Worm (Caenorhabditis elegans): ENCODE results near the gene F49F1.2.
"Not testable (repeated sequence)": the region's sequence is repeated elsewhere in the genome, so short reads cannot be mapped to it uniquely, and the experiment has no call there.

Gene F49F1.2

DNA sequence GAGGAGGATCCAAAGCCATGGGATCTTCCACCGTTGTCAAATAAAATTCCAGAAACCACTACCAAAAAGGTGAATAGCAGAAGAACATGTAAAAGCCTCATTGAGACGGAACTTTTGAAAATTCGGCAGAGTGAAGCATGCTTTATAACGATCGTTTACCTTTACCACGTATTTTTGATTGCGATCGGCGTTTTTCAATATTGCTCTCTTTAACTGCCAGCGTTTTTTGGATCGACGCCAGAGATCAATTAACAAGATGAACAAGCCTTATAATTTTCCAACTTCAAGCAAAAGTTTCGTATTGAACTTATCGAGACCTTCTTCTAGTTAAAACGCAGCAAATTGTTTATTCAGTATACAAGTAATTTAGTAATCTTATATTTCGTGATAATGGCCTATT lies 23.3 kb downstream of the F49F1.2 start, which contains the start of gene F49F1.10:
TSS of gene F49F1.10 (minus strand) at position 101 of the 400 bp plus-strand sequence.
- TF ChIP-seq cog-1 (tag; optimal IDR thresholded peaks at IDR 0.05) (no peak), ref-1 (GFP tag; conservative IDR thresholded peaks at IDR 0.05) (no peak), ztf-29 (GFP tag; IDR thresholded peaks at IDR 0.05) (no peak), klf-2 (GFP tag; conservative IDR thresholded peaks at IDR 0.05) (no peak), tab-1 (GFP tag; IDR thresholded peaks at IDR 0.05) (no peak), flt-1 (GFP tag; IDR thresholded peaks at IDR 0.05) (no peak)

DNA sequence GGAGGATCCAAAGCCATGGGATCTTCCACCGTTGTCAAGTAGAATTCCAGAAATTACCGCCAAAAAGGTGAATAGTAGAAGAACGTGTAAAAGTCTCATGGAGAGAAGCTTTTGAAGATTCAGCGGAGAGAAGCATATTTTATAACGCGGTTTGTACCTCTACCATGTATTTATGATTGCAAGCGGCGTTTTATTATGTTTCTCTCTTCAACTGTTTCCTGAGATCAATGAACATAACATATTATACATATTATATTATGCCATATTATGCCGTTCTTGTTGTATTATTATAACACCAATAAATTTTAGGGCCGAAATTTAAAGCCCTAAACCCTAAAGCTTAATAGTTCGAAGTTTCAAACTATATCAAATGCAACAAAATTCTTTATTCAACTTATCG lies 24.5 kb downstream of the F49F1.2 start, which contains the start of gene F49F1.18:
TSS of gene F49F1.18 (minus strand) at position 101 of the 400 bp plus-strand sequence.
- TF ChIP-seq ztf-23 (GFP tag; IDR thresholded peaks at IDR 0.05) (no peak), tab-1 (GFP tag; IDR thresholded peaks at IDR 0.05) (no peak), klf-2 (GFP tag; conservative IDR thresholded peaks at IDR 0.05) (no peak), ztf-29 (GFP tag; IDR thresholded peaks at IDR 0.05) (no peak), flt-1 (GFP tag; IDR thresholded peaks at IDR 0.05) (no peak), ref-1 (GFP tag; conservative IDR thresholded peaks at IDR 0.05) (no peak), cog-1 (tag; optimal IDR thresholded peaks at IDR 0.05) (no peak), med-1 (GFP tag; optimal IDR thresholded peaks at IDR 0.05; ENCODE audit: insufficient read depth) (no peak), T22C8.4 (GFP tag; IDR thresholded peaks at IDR 0.05) (no peak)

DNA sequence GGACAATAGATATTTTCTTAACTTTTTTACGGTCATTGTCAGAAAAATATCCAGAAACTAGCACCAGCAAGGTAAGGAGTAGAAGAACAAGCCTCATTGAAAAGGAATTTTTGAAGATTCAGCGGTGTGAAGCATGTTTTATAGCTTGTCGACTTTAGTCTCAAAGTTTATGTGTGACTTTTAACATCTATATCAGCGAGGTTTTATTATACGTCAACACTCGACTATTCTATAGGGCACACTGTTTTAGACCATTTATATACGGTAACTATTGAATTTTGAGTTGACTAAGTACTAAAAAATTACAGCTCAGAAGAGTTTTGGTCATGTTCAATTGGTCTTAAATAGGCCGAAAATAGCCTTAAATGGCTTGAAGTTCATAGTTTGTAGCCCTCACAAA lies 25.6 kb downstream of the F49F1.2 start, which contains the start of gene F49F1.11:
TSS of gene F49F1.11 (minus strand) at position 101 of the 400 bp plus-strand sequence.
- TF ChIP-seq med-1 (GFP tag; optimal IDR thresholded peaks at IDR 0.05; ENCODE audit: insufficient read depth) (no peak), flt-1 (GFP tag; IDR thresholded peaks at IDR 0.05) (no peak), cog-1 (tag; optimal IDR thresholded peaks at IDR 0.05) (no peak), tab-1 (GFP tag; IDR thresholded peaks at IDR 0.05) (no peak), ref-1 (GFP tag; conservative IDR thresholded peaks at IDR 0.05) (no peak), klf-2 (GFP tag; conservative IDR thresholded peaks at IDR 0.05) (no peak), ztf-29 (GFP tag; IDR thresholded peaks at IDR 0.05) (no peak), T22C8.4 (GFP tag; IDR thresholded peaks at IDR 0.05) (no peak)

- not testable (repeated sequence) for TF ChIP-seq tab-1, ztf-23, T22C8.4 (GFP tag; IDR thresholded peaks at IDR 0.05)
These were observed 27.2 kb downstream of the F49F1.2 start, which contains the start of gene F49F1.12 for ce11 chrIV:4142986-4143385. Gene F49F1.12, minus strand, starts transcription at chrIV:4143086.

ce11 chrIV:4144784-4145183 lies 29.0 kb downstream of the F49F1.2 start, which contains the start of gene R07C12.3:
Gene R07C12.3, plus strand, starts transcription at chrIV:4145084.
- TF ChIP-seq T22C8.4 (GFP tag; IDR thresholded peaks at IDR 0.05) (no peak), ztf-23 (GFP tag; IDR thresholded peaks at IDR 0.05) (no peak), tab-1 (GFP tag; IDR thresholded peaks at IDR 0.05) (no peak), klf-2 (GFP tag; conservative IDR thresholded peaks at IDR 0.05) (no peak), ztf-29 (GFP tag; IDR thresholded peaks at IDR 0.05) (no peak), cog-1 (tag; optimal IDR thresholded peaks at IDR 0.05) (no peak), flt-1 (GFP tag; IDR thresholded peaks at IDR 0.05) (no peak), med-1 (GFP tag; optimal IDR thresholded peaks at IDR 0.05; ENCODE audit: insufficient read depth) (no peak), ref-1 (GFP tag; conservative IDR thresholded peaks at IDR 0.05) (no peak)

ce11 chrIV:4147891-4148290 lies 32.1 kb downstream of the F49F1.2 start:
- TF ChIP-seq ref-1 (GFP tag; conservative IDR thresholded peaks at IDR 0.05) (no peak), med-1 (GFP tag; optimal IDR thresholded peaks at IDR 0.05; ENCODE audit: insufficient read depth) (no peak), T22C8.4 (GFP tag; IDR thresholded peaks at IDR 0.05) (no peak), klf-2 (GFP tag; conservative IDR thresholded peaks at IDR 0.05) (no peak), cog-1 (tag; optimal IDR thresholded peaks at IDR 0.05) (no peak), ztf-29 (GFP tag; IDR thresholded peaks at IDR 0.05) (no peak), ztf-23 (GFP tag; IDR thresholded peaks at IDR 0.05) (no peak), flt-1 (GFP tag; IDR thresholded peaks at IDR 0.05) (no peak), tab-1 (GFP tag; IDR thresholded peaks at IDR 0.05) (no peak)

- TF ChIP-seq flt-1 (GFP tag; IDR thresholded peaks at IDR 0.05), result no peak
These were observed 34.4 kb downstream of the F49F1.2 start for ce11 chrIV:4150138-4150537.

- TF ChIP-seq flt-1 (GFP tag; IDR thresholded peaks at IDR 0.05), result no peak
- TF ChIP-seq med-1 (GFP tag; optimal IDR thresholded peaks at IDR 0.05; ENCODE audit: insufficient read depth), result no peak
- no peak for TF ChIP-seq klf-2 (GFP tag; conservative IDR thresholded peaks at IDR 0.05)
- no peak for TF ChIP-seq ref-1 (GFP tag; conservative IDR thresholded peaks at IDR 0.05)
- no peak for TF ChIP-seq cog-1 (tag; optimal IDR thresholded peaks at IDR 0.05)
- no peak for TF ChIP-seq T22C8.4 (GFP tag; IDR thresholded peaks at IDR 0.05)
- TF ChIP-seq ztf-29 (GFP tag; IDR thresholded peaks at IDR 0.05), result no peak
- no peak for TF ChIP-seq tab-1 (GFP tag; IDR thresholded peaks at IDR 0.05)
- TF ChIP-seq ztf-23 (GFP tag; IDR thresholded peaks at IDR 0.05), result no peak
These were observed 36.4 kb downstream of the F49F1.2 start, which contains the start of the genes K08D10.10 and R07C12.1 for ce11 chrIV:4152143-4152542. Gene K08D10.10, plus strand, starts transcription at chrIV:4152235. Gene R07C12.1, plus strand, starts transcription at chrIV:4152456.

DNA sequence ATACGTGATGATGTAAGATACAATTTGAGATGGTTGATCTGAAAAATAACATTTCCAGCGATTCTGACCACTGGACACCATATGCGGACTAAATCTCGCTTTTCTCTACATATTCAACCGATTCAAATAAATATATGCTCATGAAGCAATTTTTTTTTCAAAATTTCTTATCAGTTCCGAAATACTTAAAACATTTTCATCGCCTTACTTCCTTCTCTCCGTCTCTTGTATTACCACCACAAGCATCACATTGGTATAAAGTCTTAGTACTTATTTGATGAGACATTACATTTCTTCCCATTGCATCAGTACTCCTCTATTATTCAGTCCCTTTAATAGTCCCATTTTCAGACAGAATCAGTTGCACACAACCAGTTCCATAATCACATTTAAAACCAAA lies 38.9 kb downstream of the F49F1.2 start, which contains the start of gene K08D10.14:
TSS of gene K08D10.14 (plus strand) at position 301 of the 400 bp plus-strand sequence.
- TF ChIP-seq cog-1 (tag; optimal IDR thresholded peaks at IDR 0.05) (no peak), tab-1 (GFP tag; IDR thresholded peaks at IDR 0.05) (no peak), med-1 (GFP tag; optimal IDR thresholded peaks at IDR 0.05; ENCODE audit: insufficient read depth) (no peak), ztf-23 (GFP tag; IDR thresholded peaks at IDR 0.05) (no peak)

- TF ChIP-seq klf-2 (GFP tag; conservative IDR thresholded peaks at IDR 0.05) (no peak), ztf-29 (GFP tag; IDR thresholded peaks at IDR 0.05) (no peak), ref-1 (GFP tag; conservative IDR thresholded peaks at IDR 0.05) (no peak), ztf-23 (GFP tag; IDR thresholded peaks at IDR 0.05) (no peak), tab-1 (GFP tag; IDR thresholded peaks at IDR 0.05) (no peak)
These were observed 46.4 kb downstream of the F49F1.2 start, which contains the start of gene scrm-5 for ce11 chrIV:4162121-4162520. Gene scrm-5, plus strand, starts transcription at chrIV:4162421.

All from whole organism, midembryonic.